4 fruit fly cellular contexts compared by ENCODE assay signal in genomic region chr2L:12641534-12641933, dm6.
TF ChIP-seq lines count a peak whose summit lies in the region.

No protein-coding gene starts in this region.

- TF ChIP-seq CTCF in whole organism, embryonic (GFP tag; optimal IDR thresholded peaks at IDR 0.05; lab: Kevin White, UChicago) = no peak

TF ChIP-seq in whole organism, adult, 20 proteins besides CTCF, POLR2A, EP300 and RAD21:
- TF ChIP-seq cnc (optimal IDR thresholded peaks at IDR 0.05; lab: Kevin White, UChicago) (no peak), Clk (GFP tag; optimal IDR thresholded peaks at IDR 0.05; lab: Kevin White, UChicago) (no peak), CG14711 (tag; optimal IDR thresholded peaks at IDR 0.05; lab: Kevin White, UChicago) (no peak), toe (GFP tag; optimal IDR thresholded peaks at IDR 0.05; lab: Kevin White, UChicago) (no peak), bab1 (GFP tag; optimal IDR thresholded peaks at IDR 0.05; lab: Kevin White, UChicago) (no peak), Mnt (GFP tag; optimal IDR thresholded peaks at IDR 0.05; lab: Kevin White, UChicago) (no peak), kay (GFP tag; lab: Kevin White, UChicago; ENCODE audit: borderline replicate concordance) (no peak), CG12768 (GFP tag; optimal IDR thresholded peaks at IDR 0.05; lab: Kevin White, UChicago) (peak; percentile 11), CG11617 (GFP tag; optimal IDR thresholded peaks at IDR 0.05; lab: Kevin White, UChicago) (no peak), ovo (GFP tag; optimal IDR thresholded peaks at IDR 0.05; lab: Kevin White, UChicago) (no peak), CG7045 (GFP tag; optimal IDR thresholded peaks at IDR 0.05; lab: Kevin White, UChicago) (no peak), tj (GFP tag; optimal IDR thresholded peaks at IDR 0.05; lab: Kevin White, UChicago) (no peak), CG5204 (GFP tag; optimal IDR thresholded peaks at IDR 0.05; lab: Kevin White, UChicago) (no peak), cic (GFP tag; optimal IDR thresholded peaks at IDR 0.05; lab: Kevin White, UChicago) (peak; percentile 53), Hr96 (GFP tag; optimal IDR thresholded peaks at IDR 0.05; lab: Kevin White, UChicago) (no peak)

TF ChIP-seq in whole organism, embryonic, 481 proteins besides CTCF, POLR2A, EP300 and RAD21 (continues in another document):
- TF ChIP-seq ken (GFP tag; IDR thresholded peaks at IDR 0.05; lab: Robert Waterston, UW) = no peak
- TF ChIP-seq dysf (GFP tag; IDR thresholded peaks at IDR 0.05; lab: Robert Waterston, UW) = no peak
- TF ChIP-seq C15 (GFP tag; IDR thresholded peaks at IDR 0.05; lab: Robert Waterston, UW) = no peak
- no peak for TF ChIP-seq CG11085 (GFP tag; IDR thresholded peaks at IDR 0.05; lab: Robert Waterston, UW)
- TF ChIP-seq sd (tag; optimal IDR thresholded peaks at IDR 0.05; lab: Kevin White, UChicago) = peak; percentile 29
- TF ChIP-seq CG34224 (GFP tag; IDR thresholded peaks at IDR 0.05; lab: Robert Waterston, UW; ENCODE audit: partially characterized antibody) = no peak
- TF ChIP-seq nerfin-2 (GFP tag; IDR thresholded peaks at IDR 0.05; lab: Robert Waterston, UW; ENCODE audit: partially characterized antibody) = no peak
- TF ChIP-seq CG8944 (GFP tag; optimal IDR thresholded peaks at IDR 0.05; lab: Kevin White, UChicago) = no peak
- peak; percentile 21 for TF ChIP-seq CG17568 (GFP tag; optimal IDR thresholded peaks at IDR 0.05; lab: Kevin White, UChicago)
- TF ChIP-seq Xrp1 (GFP tag; IDR thresholded peaks at IDR 0.05; lab: Robert Waterston, UW) = 0 out of 2 replicates have a peak, but pooled peaks have one; percentile 33
- TF ChIP-seq chif (GFP tag; optimal IDR thresholded peaks at IDR 0.05; lab: Kevin White, UChicago) = no peak
- TF ChIP-seq H15 (GFP tag; IDR thresholded peaks at IDR 0.05; lab: Robert Waterston, UW) = no peak
- TF ChIP-seq CG33213 (GFP tag; optimal IDR thresholded peaks at IDR 0.05; lab: Kevin White, UChicago) = no peak
- TF ChIP-seq dmrt11E (tag; optimal IDR thresholded peaks at IDR 0.05; lab: Kevin White, UChicago) = peak; percentile 47
- TF ChIP-seq sc (optimal IDR thresholded peaks at IDR 0.05; lab: Kevin White, UChicago) = no peak
- no peak for TF ChIP-seq sc (GFP tag; optimal IDR thresholded peaks at IDR 0.05; lab: Kevin White, UChicago)
- TF ChIP-seq amos (GFP tag; IDR thresholded peaks at IDR 0.05; lab: Robert Waterston, UW; ENCODE audit: partially characterized antibody) = no peak
- no peak for TF ChIP-seq pan (optimal IDR thresholded peaks at IDR 0.05; lab: Kevin White, UChicago)
- no peak for TF ChIP-seq pan (GFP tag; optimal IDR thresholded peaks at IDR 0.05 in 1 of 2, IDR thresholded peaks at IDR 0.05 in 1 of 2)
- TF ChIP-seq CG17359 (tag; optimal IDR thresholded peaks at IDR 0.05; lab: Kevin White, UChicago) = no peak
- peak; percentile 43 for TF ChIP-seq Vsx1 (GFP tag; optimal IDR thresholded peaks at IDR 0.05; lab: Kevin White, UChicago)
- no peak for TF ChIP-seq CG3163 (GFP tag; optimal IDR thresholded peaks at IDR 0.05; lab: Kevin White, UChicago)
- no peak for TF ChIP-seq p53 (GFP tag; optimal IDR thresholded peaks at IDR 0.05; lab: Kevin White, UChicago)
- TF ChIP-seq CG14965 (GFP tag; optimal IDR thresholded peaks at IDR 0.05; lab: Kevin White, UChicago; ENCODE audit: borderline replicate concordance) = no peak
- no peak for TF ChIP-seq MBD-R2 (GFP tag; IDR thresholded peaks at IDR 0.05; lab: Robert Waterston, UW)
- no peak for TF ChIP-seq zf30C (GFP tag; optimal IDR thresholded peaks at IDR 0.05; lab: Kevin White, UChicago)

TF ChIP-seq in whole organism, prepupa, 60 proteins besides CTCF, POLR2A, EP300 and RAD21:
- TF ChIP-seq Blimp-1 (GFP tag; optimal IDR thresholded peaks at IDR 0.05; lab: Kevin White, UChicago) (no peak), Eip93F (GFP tag; optimal IDR thresholded peaks at IDR 0.05; lab: Kevin White, UChicago) (peak; percentile 26), topi (GFP tag; optimal IDR thresholded peaks at IDR 0.05; lab: Kevin White, UChicago) (no peak), eg (GFP tag; IDR thresholded peaks at IDR 0.05; lab: Robert Waterston, UW) (no peak), Ets96B (tag; optimal IDR thresholded peaks at IDR 0.05; lab: Kevin White, UChicago) (no peak), lz (GFP tag; optimal IDR thresholded peaks at IDR 0.05; lab: Kevin White, UChicago) (no peak), CG1621 (tag; optimal IDR thresholded peaks at IDR 0.05; lab: Kevin White, UChicago) (no peak), spab (GFP tag; optimal IDR thresholded peaks at IDR 0.05; lab: Kevin White, UChicago) (no peak), CG34406 (GFP tag; optimal IDR thresholded peaks at IDR 0.05; lab: Kevin White, UChicago) (no peak), Hr38 (GFP tag; optimal IDR thresholded peaks at IDR 0.05; lab: Kevin White, UChicago) (no peak), vri (GFP tag; optimal IDR thresholded peaks at IDR 0.05; lab: Kevin White, UChicago) (peak; percentile 69), fkh (GFP tag; optimal IDR thresholded peaks at IDR 0.05; lab: Kevin White, UChicago) (peak; percentile 71)

TF ChIP-seq in whole organism, wandering third instar larva, 38 proteins besides CTCF, POLR2A, EP300 and RAD21:
- no peak for TF ChIP-seq HLH106 (tag; optimal IDR thresholded peaks at IDR 0.05; lab: Kevin White, UChicago)
- TF ChIP-seq Sp1 (GFP tag; optimal IDR thresholded peaks at IDR 0.05; lab: Kevin White, UChicago) = peak; percentile 24
- TF ChIP-seq h (GFP tag; optimal IDR thresholded peaks at IDR 0.05; lab: Kevin White, UChicago) = peak; percentile 62
- TF ChIP-seq brk (GFP tag; optimal IDR thresholded peaks at IDR 0.05; lab: Kevin White, UChicago) = no peak
- no peak for TF ChIP-seq GATAd (GFP tag; optimal IDR thresholded peaks at IDR 0.05; lab: Kevin White, UChicago)
- no peak for TF ChIP-seq Rel (GFP tag; optimal IDR thresholded peaks at IDR 0.05; lab: Kevin White, UChicago)
- peak; percentile 42 for TF ChIP-seq Rel (tag; optimal IDR thresholded peaks at IDR 0.05; lab: Kevin White, UChicago)
TF ChIP-seq in whole organism, wandering third instar larva: peak in this region for 3.
